Worm (Caenorhabditis elegans): ENCODE data around the gene lec-7.

The lec-7 gene

DNA sequence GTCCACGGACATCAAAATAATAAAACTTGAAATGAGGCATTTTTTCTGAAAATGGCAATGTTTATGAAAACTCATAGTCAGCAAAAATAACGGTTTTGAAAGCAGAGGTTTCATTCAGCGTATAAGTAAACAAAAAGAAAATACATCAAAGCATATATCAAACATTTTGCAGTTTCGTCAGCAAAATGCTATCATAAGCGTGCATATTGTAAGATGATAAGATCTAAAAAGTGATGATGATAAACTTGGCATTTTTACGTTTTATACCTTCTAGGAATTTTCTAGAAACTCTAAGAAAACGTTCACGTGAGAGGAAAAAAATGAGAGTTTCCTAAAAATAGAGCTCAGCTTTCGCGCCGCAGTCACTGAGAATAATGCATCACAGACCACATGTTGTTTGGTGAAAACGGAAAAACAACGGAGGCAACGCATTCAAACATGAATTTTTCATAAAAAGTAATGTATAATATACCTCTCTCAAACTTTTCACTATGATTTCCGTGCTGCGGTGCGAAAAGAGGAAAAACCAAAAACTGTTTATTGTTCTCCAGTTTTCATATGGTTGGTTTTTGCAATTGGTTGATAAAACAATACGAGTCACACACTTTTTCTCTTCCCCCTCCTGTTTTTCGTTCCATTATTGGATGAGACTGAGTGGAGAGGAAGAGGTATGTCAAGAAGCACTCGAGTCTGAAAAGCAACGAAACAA lies 11.2 kb downstream of the lec-7 start, which contains the start of the genes gst-36 and R07B1.5:
TSS of gene gst-36 (minus strand) at position 45 of the 709 bp plus-strand sequence.
TSS of gene R07B1.5 (plus strand) at position 665 of the 709 bp plus-strand sequence.
- TF ChIP-seq klf-2 (GFP tag; conservative IDR thresholded peaks at IDR 0.05), result no peak
- TF ChIP-seq med-1 (GFP tag; optimal IDR thresholded peaks at IDR 0.05; ENCODE audit: insufficient read depth), result no peak
- no peak for TF ChIP-seq T22C8.4 (GFP tag; IDR thresholded peaks at IDR 0.05)
- no peak for TF ChIP-seq ztf-29 (GFP tag; IDR thresholded peaks at IDR 0.05)
- TF ChIP-seq ref-1 (GFP tag; conservative IDR thresholded peaks at IDR 0.05), result no peak
- no peak for TF ChIP-seq flt-1 (GFP tag; IDR thresholded peaks at IDR 0.05)
- TF ChIP-seq tab-1 (GFP tag; IDR thresholded peaks at IDR 0.05), result no peak
- TF ChIP-seq cog-1 (tag; optimal IDR thresholded peaks at IDR 0.05), result no peak
- TF ChIP-seq ztf-23 (GFP tag; IDR thresholded peaks at IDR 0.05), result no peak

DNA sequence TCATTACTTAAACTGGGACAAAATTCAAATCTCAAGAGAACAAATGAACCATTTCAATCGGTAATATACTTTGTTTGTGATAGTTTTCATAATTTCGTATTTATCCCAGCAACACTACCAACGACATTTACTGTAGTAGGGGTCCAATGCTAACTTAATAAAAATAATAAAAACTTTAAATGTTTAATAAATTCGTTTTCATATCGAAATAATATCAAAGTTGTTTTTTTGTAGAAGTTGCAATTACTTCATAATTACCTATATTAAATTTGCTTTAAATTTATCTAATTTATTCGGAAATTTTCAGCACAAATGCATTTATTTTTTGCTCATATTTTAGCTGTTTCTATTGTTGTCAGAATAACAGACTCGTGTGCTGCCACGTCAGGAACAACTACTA lies 14.5 kb downstream of the lec-7 start, which contains the start of gene R07B1.6:
TSS of gene R07B1.6 (plus strand) at position 301 of the 400 bp plus-strand sequence.
- TF ChIP-seq T22C8.4 (GFP tag; IDR thresholded peaks at IDR 0.05) (no peak), tab-1 (GFP tag; IDR thresholded peaks at IDR 0.05) (no peak), ztf-23 (GFP tag; IDR thresholded peaks at IDR 0.05) (no peak), flt-1 (GFP tag; IDR thresholded peaks at IDR 0.05) (no peak)

DNA sequence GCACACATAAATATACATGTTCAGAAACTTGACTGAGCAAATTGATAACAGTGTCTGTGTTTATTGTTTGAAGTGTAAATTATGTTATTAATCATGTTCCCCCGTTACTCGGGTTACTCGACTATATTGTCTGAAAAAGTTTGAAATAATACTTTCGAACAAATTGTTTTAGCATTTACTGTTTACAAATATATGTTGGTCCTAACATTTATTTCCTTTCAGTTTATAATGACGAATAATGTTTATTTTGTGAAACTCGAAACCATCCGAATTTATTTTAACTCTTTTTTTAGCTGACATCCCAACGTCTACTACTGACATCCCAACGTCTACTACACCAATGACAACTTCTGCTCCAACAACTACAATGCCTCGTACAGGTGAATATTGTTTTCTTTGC lies 17.0 kb downstream of the lec-7 start, which contains the start of gene R07B1.7:
TSS of gene R07B1.7 (plus strand) at position 301 of the 400 bp plus-strand sequence.
- TF ChIP-seq med-1 (GFP tag; optimal IDR thresholded peaks at IDR 0.05; ENCODE audit: insufficient read depth), result no peak
- no peak for TF ChIP-seq klf-2 (GFP tag; conservative IDR thresholded peaks at IDR 0.05)
- no peak for TF ChIP-seq ztf-23 (GFP tag; IDR thresholded peaks at IDR 0.05)
- TF ChIP-seq cog-1 (tag; optimal IDR thresholded peaks at IDR 0.05), result no peak
- TF ChIP-seq flt-1 (GFP tag; IDR thresholded peaks at IDR 0.05), result no peak

DNA sequence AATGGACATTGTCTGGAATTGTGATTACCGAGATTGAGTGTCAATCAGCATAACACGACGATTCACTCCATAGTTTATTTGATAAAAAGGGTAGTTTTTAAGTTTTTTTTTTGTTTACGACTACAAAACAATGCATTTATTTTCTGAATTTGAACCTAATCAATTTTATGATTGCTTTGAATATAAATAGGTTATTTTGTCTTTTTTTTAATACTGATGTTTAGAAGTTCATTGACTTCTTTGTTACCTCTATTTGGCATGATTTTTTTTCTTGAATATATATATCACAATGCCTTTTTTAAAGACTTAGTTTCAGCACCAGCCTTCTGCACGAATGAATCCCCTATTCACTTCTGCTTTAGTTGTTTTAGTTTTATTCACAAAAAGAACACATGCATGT lies 17.7 kb downstream of the lec-7 start, which contains the start of gene R07B1.13:
TSS of gene R07B1.13 (plus strand) at position 301 of the 400 bp plus-strand sequence.
- TF ChIP-seq klf-2 (GFP tag; conservative IDR thresholded peaks at IDR 0.05) (no peak), ztf-23 (GFP tag; IDR thresholded peaks at IDR 0.05) (no peak)

DNA sequence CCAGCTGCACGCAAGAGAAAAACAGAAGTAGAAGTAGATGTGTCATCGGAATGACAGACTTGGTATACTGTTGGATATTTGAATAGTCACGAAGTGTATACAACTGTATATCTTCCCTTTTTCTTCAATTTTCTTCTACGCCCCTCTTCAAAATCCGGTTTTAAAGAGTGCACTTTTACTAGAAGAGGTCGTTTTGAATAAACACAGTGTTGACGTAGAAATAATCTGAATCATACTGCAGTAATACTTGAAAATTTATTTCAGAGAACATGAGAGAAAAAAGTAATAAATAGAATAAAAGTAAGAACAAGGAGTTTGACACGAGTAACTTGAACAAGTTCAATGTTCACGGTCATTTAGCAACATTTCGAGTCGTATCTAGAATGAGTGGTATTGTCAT lies 20.7 kb downstream of the lec-7 start, which contains the start of gene R07B1.8:
TSS of gene R07B1.8 (minus strand) at position 101 of the 400 bp plus-strand sequence.
- TF ChIP-seq T22C8.4 (GFP tag; IDR thresholded peaks at IDR 0.05) (no peak), ref-1 (GFP tag; conservative IDR thresholded peaks at IDR 0.05) (no peak), ztf-29 (GFP tag; IDR thresholded peaks at IDR 0.05) (no peak), flt-1 (GFP tag; IDR thresholded peaks at IDR 0.05) (no peak), med-1 (GFP tag; optimal IDR thresholded peaks at IDR 0.05; ENCODE audit: insufficient read depth) (no peak), cog-1 (tag; optimal IDR thresholded peaks at IDR 0.05) (no peak), ztf-23 (GFP tag; IDR thresholded peaks at IDR 0.05) (no peak), klf-2 (GFP tag; conservative IDR thresholded peaks at IDR 0.05) (no peak), tab-1 (GFP tag; IDR thresholded peaks at IDR 0.05) (no peak)

DNA sequence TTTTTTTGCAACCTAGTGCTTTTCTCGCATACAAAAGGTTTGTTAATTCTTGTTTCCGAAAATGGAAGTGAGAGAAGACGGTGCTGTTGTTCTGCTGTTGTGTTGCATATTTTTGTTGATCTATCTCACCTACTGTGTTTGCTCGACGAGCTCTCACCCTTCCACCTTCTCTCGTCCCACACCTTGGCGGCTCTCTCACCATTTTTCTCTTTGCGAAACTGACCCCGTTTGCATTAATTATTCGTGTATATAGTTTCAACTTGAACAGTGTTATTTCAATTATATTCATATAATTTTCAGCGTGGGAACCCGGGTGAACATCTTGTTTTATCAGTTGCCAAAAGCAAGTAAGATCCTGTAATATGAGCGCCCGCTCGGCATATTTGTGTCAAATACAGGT lies 25.3 kb downstream of the lec-7 start, which contains the start of gene R07B1.9:
TSS of gene R07B1.9 (plus strand) at position 301 of the 400 bp plus-strand sequence.
- TF ChIP-seq ref-1 (GFP tag; conservative IDR thresholded peaks at IDR 0.05), result no peak
- no peak for TF ChIP-seq flt-1 (GFP tag; IDR thresholded peaks at IDR 0.05)
- no peak for TF ChIP-seq ztf-29 (GFP tag; IDR thresholded peaks at IDR 0.05)
- no peak for TF ChIP-seq T22C8.4 (GFP tag; IDR thresholded peaks at IDR 0.05)
- no peak for TF ChIP-seq ztf-23 (GFP tag; IDR thresholded peaks at IDR 0.05)
- no peak for TF ChIP-seq klf-2 (GFP tag; conservative IDR thresholded peaks at IDR 0.05)
- no peak for TF ChIP-seq cog-1 (tag; optimal IDR thresholded peaks at IDR 0.05)
- no peak for TF ChIP-seq tab-1 (GFP tag; IDR thresholded peaks at IDR 0.05)
- no peak for TF ChIP-seq med-1 (GFP tag; optimal IDR thresholded peaks at IDR 0.05; ENCODE audit: insufficient read depth)

DNA sequence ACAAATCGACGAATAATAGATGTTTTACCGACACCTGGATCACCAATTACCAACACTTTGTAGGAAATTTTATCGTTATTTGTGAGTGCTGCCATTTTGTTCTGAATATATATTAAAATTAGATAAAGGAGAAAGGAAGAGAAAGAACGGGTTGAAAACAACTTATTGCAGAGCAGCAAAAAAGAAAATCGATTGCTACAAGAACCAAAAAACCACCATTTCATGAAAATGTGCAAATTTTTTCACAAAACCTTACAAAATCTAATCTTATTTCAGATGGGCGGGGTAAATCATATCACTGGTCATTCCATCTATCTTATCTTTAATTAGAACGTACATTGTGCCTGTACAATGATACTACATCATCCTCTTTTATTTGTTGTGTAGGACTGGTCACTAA lies 30.3 kb downstream of the lec-7 start, which contains the start of gene glo-1:
TSS of gene glo-1 (minus strand) at position 101 of the 400 bp plus-strand sequence.
- TF ChIP-seq tab-1 (GFP tag; IDR thresholded peaks at IDR 0.05), result no peak
- no peak for TF ChIP-seq flt-1 (GFP tag; IDR thresholded peaks at IDR 0.05)
- no peak for TF ChIP-seq med-1 (GFP tag; optimal IDR thresholded peaks at IDR 0.05; ENCODE audit: insufficient read depth)
- no peak for TF ChIP-seq klf-2 (GFP tag; conservative IDR thresholded peaks at IDR 0.05)

DNA sequence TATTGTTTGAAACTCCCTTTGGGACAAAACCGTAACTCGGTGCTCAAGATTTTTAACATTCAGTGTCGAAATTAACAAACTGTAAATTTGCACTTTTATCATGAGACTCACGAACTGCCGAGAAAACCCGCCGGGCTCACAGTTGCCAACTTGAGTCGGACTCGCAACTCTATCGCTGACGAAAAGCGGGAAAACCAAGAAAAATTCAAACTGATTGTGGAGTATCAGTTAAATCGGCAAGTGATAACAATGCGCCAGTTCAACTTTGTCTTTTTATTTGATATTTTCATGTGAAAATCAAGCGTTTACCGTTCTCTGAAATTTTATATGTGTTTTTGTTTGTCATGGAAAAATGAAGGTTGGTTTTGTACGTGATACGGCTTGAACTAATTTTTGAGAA lies 30.7 kb downstream of the lec-7 start:
- TF ChIP-seq klf-2 (GFP tag; conservative IDR thresholded peaks at IDR 0.05) (no peak), ztf-29 (GFP tag; IDR thresholded peaks at IDR 0.05) (no peak), flt-1 (GFP tag; IDR thresholded peaks at IDR 0.05) (no peak), ref-1 (GFP tag; conservative IDR thresholded peaks at IDR 0.05) (no peak), T22C8.4 (GFP tag; IDR thresholded peaks at IDR 0.05) (no peak), ztf-23 (GFP tag; IDR thresholded peaks at IDR 0.05) (no peak)

DNA sequence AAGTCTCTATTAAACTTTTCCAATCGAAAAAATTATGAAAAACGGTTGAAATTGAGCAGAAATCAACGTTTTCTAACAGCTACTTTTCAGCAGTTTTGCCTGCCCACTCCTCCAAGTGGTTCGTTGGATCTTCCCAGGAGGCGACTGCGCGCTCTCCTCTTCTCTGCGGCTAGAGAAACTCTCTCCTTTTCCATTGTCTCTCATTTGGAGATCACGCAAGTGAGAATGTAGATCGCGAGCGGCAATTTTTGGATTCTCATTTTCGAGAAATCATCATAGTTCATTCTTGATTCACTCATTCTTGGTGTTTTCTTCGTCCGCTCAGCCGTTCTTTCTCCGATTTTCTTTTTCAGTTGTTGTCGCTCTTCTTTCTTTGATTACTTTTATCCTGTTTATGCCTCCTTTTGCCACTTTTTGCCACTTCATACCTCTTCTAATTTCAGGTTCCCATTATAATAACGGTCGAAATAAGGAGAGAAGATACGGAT lies 32.0 kb downstream of the lec-7 start, which contains the start of gene mrp-4:
TSS of gene mrp-4 (plus strand) at position 438 of the 488 bp plus-strand sequence.
- TF ChIP-seq cog-1 (tag; optimal IDR thresholded peaks at IDR 0.05) (no peak), T22C8.4 (GFP tag; IDR thresholded peaks at IDR 0.05) (no peak)

DNA sequence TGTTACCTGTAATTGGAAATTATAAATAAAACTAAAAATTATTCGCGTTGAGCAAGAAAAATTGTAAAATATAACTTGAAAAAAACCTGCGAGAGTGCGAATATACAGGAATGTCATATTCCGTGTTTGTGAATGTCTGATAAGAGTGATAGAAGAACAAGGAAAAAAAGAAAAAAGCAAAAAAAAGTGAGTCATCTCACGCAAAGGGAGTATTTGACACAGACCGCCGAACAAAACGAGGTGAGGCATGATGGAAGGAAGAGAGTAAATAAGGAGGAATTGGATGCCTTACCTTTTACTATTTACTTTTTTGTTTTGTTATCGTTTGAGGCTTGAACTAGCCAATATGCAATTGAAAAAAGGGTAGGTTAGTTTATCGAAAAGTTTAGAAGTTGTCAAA lies 40.5 kb downstream of the lec-7 start, which contains the start of gene F21G4.1:
TSS of gene F21G4.1 (minus strand) at position 6 of the 400 bp plus-strand sequence.
- TF ChIP-seq tab-1 (GFP tag; IDR thresholded peaks at IDR 0.05) (no peak), ztf-23 (GFP tag; IDR thresholded peaks at IDR 0.05) (no peak), med-1 (GFP tag; optimal IDR thresholded peaks at IDR 0.05; ENCODE audit: insufficient read depth) (no peak), ref-1 (GFP tag; conservative IDR thresholded peaks at IDR 0.05) (no peak), T22C8.4 (GFP tag; IDR thresholded peaks at IDR 0.05) (no peak), ztf-29 (GFP tag; IDR thresholded peaks at IDR 0.05) (no peak), flt-1 (GFP tag; IDR thresholded peaks at IDR 0.05) (no peak), cog-1 (tag; optimal IDR thresholded peaks at IDR 0.05) (no peak), klf-2 (GFP tag; conservative IDR thresholded peaks at IDR 0.05) (no peak)
